Worm (Caenorhabditis elegans): ENCODE measurements around the gene hrg-6.

DNA sequence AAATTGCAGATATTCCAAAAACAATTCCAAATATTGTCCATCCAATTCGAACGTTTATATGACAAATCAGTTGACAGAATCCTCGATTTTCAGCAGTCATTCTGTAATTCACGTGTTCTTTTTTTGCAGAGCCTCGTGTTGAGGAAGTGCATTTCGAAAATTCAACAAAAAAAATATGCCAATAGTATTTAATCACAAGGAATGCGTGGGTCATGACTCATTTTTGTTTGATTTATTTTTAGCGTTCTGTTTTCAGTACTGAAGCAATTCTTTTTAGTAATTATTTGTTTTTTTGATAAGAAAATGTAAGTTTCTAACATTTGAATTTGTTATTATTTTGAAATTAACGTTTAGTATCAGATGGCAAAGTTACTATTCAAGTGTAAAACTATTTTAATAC lies 1.5 kb upstream of the hrg-6 start, which contains the start of gene hrg-4:
- TF ChIP-seq nhr-77 (tag; optimal IDR thresholded peaks at IDR 0.05) = no peak
- no peak for TF ChIP-seq aly-2 (tag; optimal IDR thresholded peaks at IDR 0.05)
- no peak for TF ChIP-seq snpc-4 (tag; optimal IDR thresholded peaks at IDR 0.05)
- no peak for TF ChIP-seq elt-2 (tag; optimal IDR thresholded peaks at IDR 0.05)
- TF ChIP-seq ceh-82 (tag; optimal IDR thresholded peaks at IDR 0.05) = no peak
- TF ChIP-seq jun-1 (tag; optimal IDR thresholded peaks at IDR 0.05) = no peak
- no peak for TF ChIP-seq ceh-28 (tag; optimal IDR thresholded peaks at IDR 0.05)
- TF ChIP-seq ama-1 (optimal IDR thresholded peaks at IDR 0.05) = no peak
- no peak for TF ChIP-seq nfya-1 (tag; optimal IDR thresholded peaks at IDR 0.05; ENCODE audit: insufficient read depth)
- TF ChIP-seq mml-1 (tag; optimal IDR thresholded peaks at IDR 0.05) = no peak
- TF ChIP-seq nhr-25 (tag; optimal IDR thresholded peaks at IDR 0.05) = no peak
- no peak for TF ChIP-seq egl-27 (tag; optimal IDR thresholded peaks at IDR 0.05)
- TF ChIP-seq ztf-4 (tag; optimal IDR thresholded peaks at IDR 0.05) = no peak
